Fruit fly (Drosophila melanogaster) whole organism, embryonic: ENCODE measurements around the gene CG5506.

Source experiments
- Bgb ChIP-seq: fragments of 200-800 bp; sonication (Bioruptor generic); IDR thresholded peaks from 2 replicates; pipeline ENCODE4 v1.3.6; 2022; ENCODE audit warnings: missing biosample characterization, missing genetic modification characterization; ENCODE audit not compliant: partially characterized antibody
- C15 ChIP-seq: fragments of 200-800 bp; sonication (Bioruptor generic); IDR thresholded peaks from 3 replicates; pipeline ENCODE4 v1.3.6; 2022; ENCODE audit warnings: missing biosample characterization, missing genetic modification characterization
- CG10462 ChIP-seq: fragments of 200-800 bp; sonication (Bioruptor generic); optimal IDR thresholded peaks from 2 replicates; lab custom pipeline; 2016; ENCODE audit warnings: missing biosample characterization, missing genetic modification characterization
- CG12236 ChIP-seq: fragments of 200-800 bp; sonication (Bioruptor generic); optimal IDR thresholded peaks from 2 replicates; lab custom pipeline; 2016; ENCODE audit warnings: missing biosample characterization, missing genetic modification characterization
- CG13123 ChIP-seq: fragments of 200-800 bp; sonication (Bioruptor generic); optimal IDR thresholded peaks from 2 replicates; lab custom pipeline; 2016; ENCODE audit warnings: missing biosample characterization, missing genetic modification characterization
- CG16815 ChIP-seq: fragments of 200-800 bp; sonication (Bioruptor generic); optimal IDR thresholded peaks from 3 replicates; lab custom pipeline; 2017; ENCODE audit warnings: missing biosample characterization, mild to moderate bottlenecking, missing genetic modification characterization
- CG17802 ChIP-seq: fragments of 200-800 bp; sonication (Bioruptor generic); optimal IDR thresholded peaks from 2 replicates; lab custom pipeline; 2018; ENCODE audit warnings: missing biosample characterization, mild to moderate bottlenecking, missing genetic modification characterization, moderate library complexity
- CG18262 ChIP-seq: fragments of 200-800 bp; optimal IDR thresholded peaks from 3 replicates; lab custom pipeline; 2019; ENCODE audit warnings: missing biosample characterization, mild to moderate bottlenecking, missing genetic modification characterization, moderate library complexity
- CG18599 ChIP-seq: fragments of 200-800 bp; sonication (Bioruptor generic); optimal IDR thresholded peaks from 3 replicates; lab custom pipeline; 2017; ENCODE audit warnings: missing biosample characterization, missing genetic modification characterization, mild to moderate bottlenecking, moderate library complexity, missing genetic modification reagents
- CG32767 ChIP-seq: fragments of 200-800 bp; sonication (Bioruptor generic); IDR thresholded peaks from 2 replicates; pipeline ENCODE4 v1.3.6; 2022; ENCODE audit warnings: missing biosample characterization, missing genetic modification characterization
- CG34224 ChIP-seq: fragments of 200-800 bp; sonication (Bioruptor generic); IDR thresholded peaks from 3 replicates; pipeline ENCODE4 v1.3.6; 2022; ENCODE audit warnings: missing biosample characterization, missing genetic modification characterization; ENCODE audit not compliant: partially characterized antibody
- CG6175 ChIP-seq: fragments of 200-800 bp; sonication (Bioruptor generic); IDR thresholded peaks from 3 replicates; pipeline ENCODE4 v1.3.6; 2022; ENCODE audit warnings: missing biosample characterization, missing genetic modification characterization
- CG6791 ChIP-seq: fragments of 200-800 bp; sonication (Bioruptor generic); IDR thresholded peaks from 3 replicates; pipeline ENCODE4 v1.3.6; 2022; ENCODE audit warnings: missing biosample characterization, missing genetic modification characterization; ENCODE audit not compliant: partially characterized antibody
- CG7786 ChIP-seq: fragments of 200-800 bp; sonication (Bioruptor generic); optimal IDR thresholded peaks from 2 replicates; lab custom pipeline; 2016; ENCODE audit warnings: missing biosample characterization, missing genetic modification characterization
- CG8478 ChIP-seq: fragments of >200 bp; optimal IDR thresholded peaks from 2 replicates; lab custom pipeline; 2018
- CG8765 ChIP-seq: fragments of 200-800 bp; sonication (Bioruptor generic); IDR thresholded peaks from 2 replicates; pipeline ENCODE4 v1.3.6; 2022; ENCODE audit warnings: missing biosample characterization, missing genetic modification characterization
- E2f2 ChIP-seq: fragments of 200-800 bp; sonication (Bioruptor generic); IDR thresholded peaks from 2 replicates; pipeline ENCODE4 v1.3.6; 2022; ENCODE audit warnings: missing biosample characterization, missing genetic modification characterization
- Fer3 ChIP-seq: fragments of 200-800 bp; sonication (Bioruptor generic); optimal IDR thresholded peaks from 2 replicates; lab custom pipeline; 2018; ENCODE audit warnings: missing biosample characterization, mild to moderate bottlenecking, missing genetic modification characterization, moderate library complexity
- GATAe ChIP-seq: fragments of 200-800 bp; sonication (Bioruptor generic); conservative IDR thresholded peaks from 2 replicates; pipeline ENCODE4 v1.3.6; 2022; ENCODE audit warnings: missing biosample characterization, missing genetic modification characterization
- Lim3 ChIP-seq: fragments of 200-800 bp; sonication (Bioruptor generic); IDR thresholded peaks from 2 replicates; pipeline ENCODE4 v1.3.6; 2022; ENCODE audit warnings: missing biosample characterization, missing genetic modification characterization
- Mrtf ChIP-seq: fragments of 200-800 bp; sonication (Bioruptor generic); IDR thresholded peaks from 3 replicates; pipeline ENCODE4 v1.3.6; 2022; ENCODE audit warnings: missing biosample characterization, missing genetic modification characterization
- Myb ChIP-seq: fragments of 200-800 bp; sonication (Bioruptor generic); optimal IDR thresholded peaks from 2 replicates; lab custom pipeline; 2016; ENCODE audit warnings: missing biosample characterization, missing genetic modification characterization
- Neu2 ChIP-seq: fragments of 200-800 bp; sonication (Bioruptor generic); optimal IDR thresholded peaks from 3 replicates; lab custom pipeline; 2016; ENCODE audit warnings: missing biosample characterization, missing genetic modification characterization, borderline replicate concordance
- Opbp ChIP-seq: fragments of 200-800 bp; sonication (Bioruptor generic); IDR thresholded peaks from 3 replicates; pipeline ENCODE4 v1.3.6; 2022; ENCODE audit warnings: missing biosample characterization, missing genetic modification characterization; ENCODE audit not compliant: partially characterized antibody
- Poxn ChIP-seq: fragments of 200-800 bp; sonication (Bioruptor generic); IDR thresholded peaks from 2 replicates; pipeline ENCODE4 v1.3.6; 2022; ENCODE audit warnings: missing biosample characterization, missing genetic modification characterization
- Ravus ChIP-seq: fragments of 200-800 bp; sonication (Bioruptor generic); IDR thresholded peaks from 2 replicates; pipeline ENCODE4 v1.3.6; 2022; ENCODE audit warnings: missing biosample characterization, missing genetic modification characterization
- Side ChIP-seq: fragments of 200-800 bp; sonication (Bioruptor generic); optimal IDR thresholded peaks from 2 replicates; lab custom pipeline; 2016; ENCODE audit warnings: missing biosample characterization, missing genetic modification characterization
- Sry-β ChIP-seq: fragments of 200-800 bp; sonication (Bioruptor generic); optimal IDR thresholded peaks from 2 replicates; lab custom pipeline; 2018; ENCODE audit warnings: missing biosample characterization, mild to moderate bottlenecking, missing genetic modification characterization, moderate library complexity
- cas ChIP-seq: fragments of 200-800 bp; sonication (Bioruptor generic); IDR thresholded peaks from 2 replicates; pipeline ENCODE4 v1.3.6; 2022; ENCODE audit warnings: missing biosample characterization, missing genetic modification characterization
- cg ChIP-seq: fragments of 200-800 bp; sonication (Bioruptor generic); optimal IDR thresholded peaks from 3 replicates; lab custom pipeline; 2019; ENCODE audit warnings: missing biosample characterization, mild to moderate bottlenecking, missing genetic modification characterization, moderate library complexity
- croc ChIP-seq: fragments of 200-800 bp; sonication (Bioruptor generic); conservative IDR thresholded peaks from 3 replicates; pipeline ENCODE4 v1.3.6; 2022; ENCODE audit warnings: missing biosample characterization, missing genetic modification characterization
- crol ChIP-seq: fragments of 200-800 bp; sonication (Bioruptor generic); IDR thresholded peaks from 2 replicates; pipeline ENCODE4 v1.3.6; 2022; ENCODE audit warnings: missing biosample characterization, missing genetic modification characterization
- dpn ChIP-seq, 2 experiments: fragments of 200-800 bp; sonication (Bioruptor generic); optimal IDR thresholded peaks; 3 replicates each; lab custom pipeline; 2016; ENCODE audit warnings: missing biosample characterization in 2 of 2, missing genetic modification characterization in 2 of 2
- dysf ChIP-seq: fragments of 200-800 bp; sonication (Bioruptor generic); IDR thresholded peaks from 3 replicates; pipeline ENCODE4 v1.3.6; 2022; ENCODE audit warnings: missing biosample characterization, missing genetic modification characterization
- grau ChIP-seq: fragments of 200-800 bp; optimal IDR thresholded peaks from 3 replicates; lab custom pipeline; 2019; ENCODE audit warnings: missing biosample characterization, mild to moderate bottlenecking, missing genetic modification characterization, moderate library complexity
- hb ChIP-seq: fragments of 200-800 bp; sonication (Bioruptor generic); IDR thresholded peaks from 3 replicates; pipeline ENCODE4 v1.3.6; 2022; ENCODE audit warnings: missing biosample characterization, missing genetic modification characterization; ENCODE audit not compliant: partially characterized antibody
- hth ChIP-seq: fragments of >200 bp; optimal IDR thresholded peaks from 2 replicates; lab custom pipeline; 2017; ENCODE audit warnings: inconsistent platforms
- jumu ChIP-seq: fragments of 200-800 bp; sonication (Bioruptor generic); optimal IDR thresholded peaks from 3 replicates; lab custom pipeline; 2016; ENCODE audit warnings: missing biosample characterization, missing genetic modification characterization
- kay ChIP-seq: fragments of 200-800 bp; sonication (Bioruptor generic); optimal IDR thresholded peaks from 2 replicates; lab custom pipeline; 2016; ENCODE audit warnings: missing biosample characterization, missing genetic modification characterization
- ken ChIP-seq: fragments of 200-800 bp; sonication (Bioruptor generic); IDR thresholded peaks from 3 replicates; pipeline ENCODE4 v1.3.6; 2022; ENCODE audit warnings: missing biosample characterization, missing genetic modification characterization
- lilli ChIP-seq: fragments of 200-800 bp; sonication (Bioruptor generic); optimal IDR thresholded peaks from 3 replicates; lab custom pipeline; 2016; ENCODE audit warnings: missing biosample characterization, missing genetic modification characterization
- nau ChIP-seq: fragments of 200-800 bp; sonication (Bioruptor generic); optimal IDR thresholded peaks from 3 replicates; lab custom pipeline; 2017; ENCODE audit warnings: missing biosample characterization, mild to moderate bottlenecking, missing genetic modification characterization, missing genetic modification reagents
- pb ChIP-seq: fragments of 200-800 bp; sonication (Bioruptor generic); optimal IDR thresholded peaks from 3 replicates; lab custom pipeline; 2016; ENCODE audit warnings: missing biosample characterization, missing genetic modification characterization
- peb ChIP-seq: fragments of 200-800 bp; sonication (Bioruptor generic); IDR thresholded peaks from 2 replicates; pipeline ENCODE4 v1.3.6; 2022; ENCODE audit warnings: missing biosample characterization, missing genetic modification characterization
- pros ChIP-seq: fragments of 200-800 bp; sonication (Bioruptor generic); optimal IDR thresholded peaks from 3 replicates; lab custom pipeline; 2019; ENCODE audit warnings: missing biosample characterization, mild to moderate bottlenecking, missing genetic modification characterization, moderate library complexity
- seq ChIP-seq: fragments of 200-800 bp; sonication (Bioruptor generic); IDR thresholded peaks from 2 replicates; pipeline ENCODE4 v1.3.6; 2022; ENCODE audit warnings: missing biosample characterization, missing genetic modification characterization
- slp2 ChIP-seq: fragments of 200-800 bp; sonication (Bioruptor generic); optimal IDR thresholded peaks from 2 replicates; lab custom pipeline; 2016; ENCODE audit warnings: missing biosample characterization, missing genetic modification characterization
- stc ChIP-seq: fragments of 200-800 bp; sonication (Bioruptor generic); IDR thresholded peaks from 2 replicates; pipeline ENCODE4 v1.3.6; 2022; ENCODE audit warnings: missing biosample characterization, missing genetic modification characterization
- vnd ChIP-seq: fragments of 200-800 bp; sonication (Bioruptor generic); IDR thresholded peaks from 3 replicates; pipeline ENCODE4 v1.3.6; 2022; ENCODE audit warnings: missing biosample characterization, missing genetic modification characterization; ENCODE audit not compliant: partially characterized antibody

The CG5506 gene

dm6 chr3L:17856655-17857479 lies 27.3 kb downstream of the CG5506 start, which contains the start of gene CG5535 (continued):
- TF ChIP-seq cg = peak; percentile 4
- TF ChIP-seq CG10462 (GFP tag; lab: Kevin White, UChicago) = peak; percentile 64
- peak; percentile 24 for TF ChIP-seq Myb (GFP tag; lab: Kevin White, UChicago)
- TF ChIP-seq CG18599 = peak; percentile 78
- TF ChIP-seq Bgb (GFP tag; lab: Robert Waterston, UW) = no peak
- TF ChIP-seq hb (GFP tag; lab: Robert Waterston, UW) = no peak
- TF ChIP-seq GATAe (GFP tag; lab: Robert Waterston, UW) = no peak; the same call in 1 of the 2 replicates
- TF ChIP-seq Mrtf (GFP tag; lab: Robert Waterston, UW) = peak; percentile 55; the same call in 2 of the 3 replicates
- peak; percentile 37 for TF ChIP-seq kay (GFP tag; lab: Kevin White, UChicago)
- TF ChIP-seq Opbp (GFP tag; lab: Robert Waterston, UW) = no peak
- TF ChIP-seq CG7786 (GFP tag; lab: Kevin White, UChicago) = peak; percentile 42
- peak; percentile 69 for TF ChIP-seq dysf (GFP tag; lab: Robert Waterston, UW)
- TF ChIP-seq hth = no peak
- TF ChIP-seq CG32767 (GFP tag; lab: Robert Waterston, UW) = 0 out of 2 replicates have a peak, but pooled peaks have one; percentile 15
- 0 out of 2 replicates have a peak, but pooled peaks have one; percentile 39 for TF ChIP-seq peb (GFP tag; lab: Robert Waterston, UW)
- no peak for TF ChIP-seq CG8478 (lab: Kevin White, UChicago)
- TF ChIP-seq vnd (GFP tag; lab: Robert Waterston, UW) = no peak
- TF ChIP-seq pros = peak; percentile 63
- peak; percentile 64 for TF ChIP-seq lilli
- TF ChIP-seq slp2 (GFP tag; lab: Kevin White, UChicago) = peak; percentile 21
- no peak for TF ChIP-seq Lim3 (GFP tag; lab: Robert Waterston, UW)
- 0 out of 3 replicates have a peak, but pooled peaks have one; percentile 6 for TF ChIP-seq C15 (GFP tag; lab: Robert Waterston, UW)
- TF ChIP-seq grau (tag; lab: Kevin White, UChicago) = peak; percentile 88
- TF ChIP-seq seq = peak; percentile 49
- TF ChIP-seq dpn (GFP tag; optimal IDR thresholded peaks at IDR 0.05; lab: Kevin White, UChicago) = peak; percentile 20 to 75
- TF ChIP-seq CG16815 (GFP tag; lab: Kevin White, UChicago) = peak; percentile 86
- peak; percentile 52; the same call in 1 of the 3 replicates for TF ChIP-seq CG6791 (GFP tag; lab: Robert Waterston, UW)
- peak; percentile 27 for TF ChIP-seq Sry-β (GFP tag; lab: Kevin White, UChicago)
- no peak for TF ChIP-seq CG12236 (GFP tag; lab: Kevin White, UChicago)
- no peak for TF ChIP-seq Poxn (GFP tag; lab: Robert Waterston, UW)
- TF ChIP-seq Side (GFP tag; lab: Kevin White, UChicago) = peak; percentile 64
- no peak for TF ChIP-seq pb (GFP tag; lab: Kevin White, UChicago)
- TF ChIP-seq Ravus (GFP tag; lab: Robert Waterston, UW) = peak; percentile 8; the same call in 1 of the 2 replicates
- 0 out of 3 replicates have a peak, but pooled peaks have one; percentile 14 for TF ChIP-seq CG34224 (GFP tag; lab: Robert Waterston, UW)
- TF ChIP-seq cas (GFP tag; lab: Robert Waterston, UW) = peak; percentile 26; the same call in 1 of the 2 replicates
- TF ChIP-seq ken (GFP tag; lab: Robert Waterston, UW) = peak; percentile 87
- TF ChIP-seq nau = no peak
- TF ChIP-seq E2f2 (GFP tag; lab: Robert Waterston, UW) = peak; percentile 37; the same call in 1 of the 2 replicates
- peak; percentile 67; the same call in 1 of the 3 replicates for TF ChIP-seq croc (GFP tag; lab: Robert Waterston, UW)
- TF ChIP-seq CG13123 = no peak
- peak; percentile 46 for TF ChIP-seq crol (GFP tag; lab: Robert Waterston, UW)
- TF ChIP-seq stc (GFP tag; lab: Robert Waterston, UW) = peak; percentile 53
- peak; percentile 96 for TF ChIP-seq CG18262 (tag; lab: Kevin White, UChicago)
- peak; percentile 8 for TF ChIP-seq CG17802 (tag; lab: Kevin White, UChicago)
- no peak for TF ChIP-seq Neu2 (GFP tag; lab: Kevin White, UChicago)
- peak; percentile 35; the same call in 1 of the 3 replicates for TF ChIP-seq CG6175 (GFP tag; lab: Robert Waterston, UW)
- peak; percentile 51 for TF ChIP-seq jumu
- TF ChIP-seq CG8765 (GFP tag; lab: Robert Waterston, UW) = 0 out of 2 replicates have a peak, but pooled peaks have one; percentile 17
- peak; percentile 48 for TF ChIP-seq Fer3 (tag; lab: Kevin White, UChicago)
